Fruit fly (Drosophila melanogaster): ENCODE data around the gene pst.

pst gene

DNA sequence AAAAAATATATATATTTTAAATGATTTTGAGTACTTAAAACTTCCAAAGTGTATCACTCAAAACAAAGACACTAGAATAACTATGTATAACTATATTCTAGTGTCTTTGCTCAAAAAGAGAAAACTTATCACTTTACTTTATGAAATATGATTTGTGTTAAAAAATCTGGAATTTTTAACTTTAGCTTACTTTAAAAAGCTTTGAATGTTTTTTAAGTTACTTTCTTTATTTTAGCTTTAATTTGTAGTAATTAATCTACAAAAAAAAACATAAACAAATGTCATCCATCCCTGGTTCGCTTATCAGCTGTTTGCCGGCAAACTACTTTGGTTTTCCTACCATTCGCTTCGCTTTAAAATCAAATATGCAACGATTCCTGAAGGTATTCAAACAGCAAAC lies 40.3 kb downstream of the pst start, which contains the start of gene CG8607 (continued):
- TF ChIP-seq Vsx1 (GFP tag; optimal IDR thresholded peaks at IDR 0.05), result no peak
- no peak for TF ChIP-seq CG15269 (tag; optimal IDR thresholded peaks at IDR 0.05)
- no peak for TF ChIP-seq p53 (GFP tag; optimal IDR thresholded peaks at IDR 0.05)
- no peak for TF ChIP-seq ind (GFP tag; optimal IDR thresholded peaks at IDR 0.05)
- TF ChIP-seq CG16779 (GFP tag; IDR thresholded peaks at IDR 0.05), result no peak
- no peak for TF ChIP-seq CG9609 (GFP tag; optimal IDR thresholded peaks at IDR 0.05)
- no peak for TF ChIP-seq gsb-n (tag; optimal IDR thresholded peaks at IDR 0.05)
- TF ChIP-seq hth (optimal IDR thresholded peaks at IDR 0.05), result no peak
- no peak for TF ChIP-seq HLH54F (GFP tag; optimal IDR thresholded peaks at IDR 0.05)
- no peak for TF ChIP-seq lola (GFP tag; optimal IDR thresholded peaks at IDR 0.05)
- no peak for TF ChIP-seq sna (GFP tag; IDR thresholded peaks at IDR 0.05; ENCODE audit: partially characterized antibody)
- no peak for TF ChIP-seq CG13894 (tag; optimal IDR thresholded peaks at IDR 0.05)
- TF ChIP-seq CG6854 (GFP tag; optimal IDR thresholded peaks at IDR 0.05), result no peak
- TF ChIP-seq ro (GFP tag; IDR thresholded peaks at IDR 0.05), result no peak

DNA sequence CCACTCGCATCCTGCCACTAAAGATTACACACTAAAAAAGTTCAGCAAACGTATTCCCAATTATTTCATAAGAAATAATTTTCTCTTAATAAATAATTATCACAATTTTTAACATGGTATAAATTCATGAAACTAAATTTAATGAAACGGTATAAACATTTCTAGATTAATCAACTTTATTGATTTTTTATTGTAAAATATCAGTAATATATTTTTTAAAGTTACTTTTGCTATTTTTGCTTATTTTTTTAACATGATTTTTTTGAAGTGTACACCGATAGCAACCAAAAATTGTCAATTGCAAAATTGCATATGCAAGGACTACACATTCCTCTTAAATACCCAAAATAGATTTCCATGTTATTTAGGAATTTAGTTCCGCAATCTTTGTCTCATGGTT lies 45.9 kb downstream of the pst start:
- TF ChIP-seq cato (GFP tag; optimal IDR thresholded peaks at IDR 0.05; ENCODE audit: borderline replicate concordance), result no peak
- TF ChIP-seq vfl (GFP tag; optimal IDR thresholded peaks at IDR 0.05), result no peak
- TF ChIP-seq prd (optimal IDR thresholded peaks at IDR 0.05), result no peak
- no peak for TF ChIP-seq prd (GFP tag; IDR thresholded peaks at IDR 0.05)
- TF ChIP-seq CG7271 (tag; optimal IDR thresholded peaks at IDR 0.05), result no peak
- peak; percentile 49 for TF ChIP-seq CG11504 (tag; optimal IDR thresholded peaks at IDR 0.05)
- no peak for TF ChIP-seq stc (GFP tag; IDR thresholded peaks at IDR 0.05)
- no peak for TF ChIP-seq tap (tag; optimal IDR thresholded peaks at IDR 0.05)
- peak; percentile 15 for TF ChIP-seq Deaf1 (tag; optimal IDR thresholded peaks at IDR 0.05)
- no peak for TF ChIP-seq Gug (GFP tag; IDR thresholded peaks at IDR 0.05)
- TF ChIP-seq grau (tag; optimal IDR thresholded peaks at IDR 0.05), result peak; percentile 4
- no peak for TF ChIP-seq pita (GFP tag; optimal IDR thresholded peaks at IDR 0.05)
- TF ChIP-seq Poxn (GFP tag; IDR thresholded peaks at IDR 0.05), result no peak
- no peak for TF ChIP-seq sob (GFP tag; IDR thresholded peaks at IDR 0.05)
- peak; percentile 61 for TF ChIP-seq CG7556 (GFP tag; optimal IDR thresholded peaks at IDR 0.05)
- no peak for TF ChIP-seq ATbp (GFP tag; optimal IDR thresholded peaks at IDR 0.05)
- TF ChIP-seq CG18599 (GFP tag; optimal IDR thresholded peaks at IDR 0.05), result peak; percentile 43
- TF ChIP-seq ab (GFP tag; optimal IDR thresholded peaks at IDR 0.05), result no peak
- no peak for TF ChIP-seq croc (GFP tag; conservative IDR thresholded peaks at IDR 0.05)
- peak; percentile 4 for TF ChIP-seq Fer1 (GFP tag; optimal IDR thresholded peaks at IDR 0.05)
- TF ChIP-seq CG7928 (GFP tag; optimal IDR thresholded peaks at IDR 0.05), result no peak
- no peak for TF ChIP-seq CG11085 (GFP tag; IDR thresholded peaks at IDR 0.05)
- TF ChIP-seq dan (GFP tag; IDR thresholded peaks at IDR 0.05), result no peak
- no peak for TF ChIP-seq Rfx (GFP tag; IDR thresholded peaks at IDR 0.05)
- no peak for TF ChIP-seq CG3838 (GFP tag; optimal IDR thresholded peaks at IDR 0.05)
- no peak for TF ChIP-seq CG12071 (GFP tag; optimal IDR thresholded peaks at IDR 0.05)
- no peak for TF ChIP-seq BtbVII (GFP tag; optimal IDR thresholded peaks at IDR 0.05)
- no peak for TF ChIP-seq Elba2 (GFP tag; optimal IDR thresholded peaks at IDR 0.05)
- TF ChIP-seq Doc2 (GFP tag; IDR thresholded peaks at IDR 0.05), result no peak
- TF ChIP-seq Sox100B (GFP tag; optimal IDR thresholded peaks at IDR 0.05), result no peak
- TF ChIP-seq Hr51 (GFP tag; optimal IDR thresholded peaks at IDR 0.05), result peak in 1 of 2 experiments; percentile 41
- no peak for TF ChIP-seq CG9876 (GFP tag; optimal IDR thresholded peaks at IDR 0.05)
- no peak for TF ChIP-seq TFAM (GFP tag; optimal IDR thresholded peaks at IDR 0.05)
- TF ChIP-seq CG2678 (tag; optimal IDR thresholded peaks at IDR 0.05), result peak; percentile 42
- peak; percentile 45 for TF ChIP-seq dmrt99B (tag; optimal IDR thresholded peaks at IDR 0.05)
- no peak for TF ChIP-seq CG10321 (GFP tag; IDR thresholded peaks at IDR 0.05)
- no peak for TF ChIP-seq CG18262 (tag; optimal IDR thresholded peaks at IDR 0.05)
- TF ChIP-seq Dek (tag; optimal IDR thresholded peaks at IDR 0.05), result no peak

Data from whole organism, embryonic.